Worm (Caenorhabditis elegans): ENCODE results near the gene Y54F10BM.23.

DNA sequence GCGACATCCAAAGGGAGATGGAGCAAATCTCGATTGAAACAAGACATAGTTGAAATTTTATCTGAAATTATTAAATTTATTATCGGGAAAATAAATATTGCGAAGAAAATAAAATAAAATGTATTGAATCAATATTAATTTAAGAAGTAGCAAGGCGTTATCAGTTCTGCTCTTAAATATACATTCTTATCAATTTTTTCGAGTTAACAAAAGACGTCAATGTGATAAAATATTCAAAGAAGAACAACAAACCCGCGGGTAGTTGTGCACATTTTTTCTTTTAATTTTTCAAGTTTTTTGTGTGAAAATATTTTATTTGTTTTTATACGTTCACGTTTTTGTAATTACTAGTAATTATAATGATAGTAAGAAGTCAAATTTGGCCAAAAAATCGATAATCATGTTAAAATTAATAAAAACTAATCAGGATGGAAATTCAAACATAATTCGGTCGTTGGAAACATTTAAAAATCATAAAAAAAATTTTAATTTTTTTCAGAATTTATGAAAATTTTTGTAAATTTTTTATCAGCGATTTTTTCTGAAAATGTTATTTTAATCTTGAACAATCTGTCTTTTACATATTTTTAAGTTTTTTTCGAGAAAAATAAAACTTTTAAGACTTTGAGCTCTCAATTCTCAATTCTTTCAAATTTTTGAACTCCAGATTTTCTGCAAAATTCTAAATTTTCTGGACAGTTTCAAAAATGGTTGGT is 13.2 kb downstream of the Y54F10BM.23 start, which contains the start of gene fbxa-9:
- TF ChIP-seq fos-1 (tag; optimal IDR thresholded peaks at IDR 0.05) (peak; percentile 58), aly-2 (tag; optimal IDR thresholded peaks at IDR 0.05) (no peak), nhr-23 (tag; optimal IDR thresholded peaks at IDR 0.05) (no peak), snpc-4 (tag; optimal IDR thresholded peaks at IDR 0.05) (no peak), F13H6.1 (tag; optimal IDR thresholded peaks at IDR 0.05) (no peak), nhr-25 (tag; optimal IDR thresholded peaks at IDR 0.05) (no peak)

Data from whole organism, L2 larva.